Fruit fly (Drosophila melanogaster): ENCODE measurements around the gene Gr61a.

- TF ChIP-seq pan (optimal IDR thresholded peaks at IDR 0.05) (no peak), Dll (optimal IDR thresholded peaks at IDR 0.05) (no peak), CG8478 (optimal IDR thresholded peaks at IDR 0.05) (no peak), psq (optimal IDR thresholded peaks at IDR 0.05) (no peak), usp (GFP tag; optimal IDR thresholded peaks at IDR 0.05) (no peak)
Observed at dm6 chr3L:820332-820731, 20.9 kb upstream of the Gr61a start.

Measured in whole organism.